Fruit fly (Drosophila melanogaster): ENCODE results near the gene JhI-21.

JhI-21 gene

DNA sequence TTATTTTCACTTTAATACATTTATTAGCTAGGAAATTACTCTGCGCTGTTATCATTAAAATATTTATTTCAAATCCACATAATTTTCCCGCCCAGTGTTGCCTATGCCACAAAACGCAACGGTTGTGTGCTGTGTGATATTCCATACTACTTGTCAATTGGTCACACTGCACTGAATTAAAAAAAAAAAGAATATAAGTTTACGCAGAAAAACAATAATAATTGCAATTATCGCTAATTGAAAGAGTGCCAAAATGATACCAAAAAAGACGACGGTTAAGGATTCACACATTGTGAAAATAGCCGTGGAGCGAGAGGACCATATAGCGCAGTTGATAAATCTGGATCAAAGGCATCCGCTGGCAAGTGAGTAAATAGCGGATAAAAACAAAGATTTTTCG, 41.9 kb upstream of the JhI-21 start, which contains the start of gene Ced-12 (continued):
- TF ChIP-seq TFAM (GFP tag; optimal IDR thresholded peaks at IDR 0.05) (no peak), Sox100B (GFP tag; optimal IDR thresholded peaks at IDR 0.05) (no peak), Dbx (GFP tag; IDR thresholded peaks at IDR 0.05) (no peak), Spps (tag; optimal IDR thresholded peaks at IDR 0.05) (no peak), CG3838 (GFP tag; optimal IDR thresholded peaks at IDR 0.05) (no peak), CG11696 (GFP tag; IDR thresholded peaks at IDR 0.05) (no peak), Sox102F (GFP tag; optimal IDR thresholded peaks at IDR 0.05) (no peak), CG17829 (tag; optimal IDR thresholded peaks at IDR 0.05) (no peak), dan (GFP tag; IDR thresholded peaks at IDR 0.05) (no peak), CG8944 (GFP tag; optimal IDR thresholded peaks at IDR 0.05) (no peak), Ets97D (GFP tag; optimal IDR thresholded peaks at IDR 0.05) (peak; percentile 37), sqz (GFP tag; optimal IDR thresholded peaks at IDR 0.05) (peak; percentile 85), CG12104 (GFP tag; optimal IDR thresholded peaks at IDR 0.05) (no peak), CG14710 (tag; optimal IDR thresholded peaks at IDR 0.05) (peak; percentile 98), Max (GFP tag; optimal IDR thresholded peaks at IDR 0.05) (no peak), HLH4C (GFP tag; IDR thresholded peaks at IDR 0.05; ENCODE audit: partially characterized antibody) (no peak), pzg (GFP tag; optimal IDR thresholded peaks at IDR 0.05) (peak; percentile 64), CG1233 (GFP tag; optimal IDR thresholded peaks at IDR 0.05) (no peak), CG12744 (GFP tag; optimal IDR thresholded peaks at IDR 0.05) (no peak), ro (GFP tag; IDR thresholded peaks at IDR 0.05) (no peak), CG42726 (GFP tag; IDR thresholded peaks at IDR 0.05; ENCODE audit: partially characterized antibody) (no peak), Camta (GFP tag; optimal IDR thresholded peaks at IDR 0.05) (no peak), CG17612 (GFP tag; IDR thresholded peaks at IDR 0.05) (no peak), Dref (GFP tag; IDR thresholded peaks at IDR 0.05) (no peak), CG11695 (GFP tag; IDR thresholded peaks at IDR 0.05) (no peak), cg (GFP tag; optimal IDR thresholded peaks at IDR 0.05) (no peak), CG18011 (GFP tag; optimal IDR thresholded peaks at IDR 0.05) (no peak), CG6765 (GFP tag; optimal IDR thresholded peaks at IDR 0.05) (no peak), E2f1 (GFP tag; IDR thresholded peaks at IDR 0.05) (no peak), gcm2 (GFP tag; optimal IDR thresholded peaks at IDR 0.05) (no peak), cato (GFP tag; optimal IDR thresholded peaks at IDR 0.05; ENCODE audit: borderline replicate concordance) (no peak), abd-A (tag; optimal IDR thresholded peaks at IDR 0.05) (no peak), CG16813 (GFP tag; IDR thresholded peaks at IDR 0.05; ENCODE audit: partially characterized antibody) (no peak), nerfin-1 (tag; optimal IDR thresholded peaks at IDR 0.05) (no peak), salm (tag; optimal IDR thresholded peaks at IDR 0.05) (no peak), CG2712 (tag; optimal IDR thresholded peaks at IDR 0.05) (no peak), CG7372 (GFP tag; IDR thresholded peaks at IDR 0.05) (no peak), CG11093 (GFP tag; IDR thresholded peaks at IDR 0.05) (no peak), CG8765 (GFP tag; IDR thresholded peaks at IDR 0.05) (no peak), CG15073 (GFP tag; optimal IDR thresholded peaks at IDR 0.05) (no peak), ara (GFP tag; IDR thresholded peaks at IDR 0.05) (no peak), crol (GFP tag; IDR thresholded peaks at IDR 0.05) (no peak), D (optimal IDR thresholded peaks at IDR 0.05) (no peak), D (GFP tag; optimal IDR thresholded peaks at IDR 0.05) (no peak), sens (GFP tag) (peak; percentile 37), CG10654 (GFP tag; optimal IDR thresholded peaks at IDR 0.05) (no peak), ham (GFP tag; IDR thresholded peaks at IDR 0.05) (no peak), CG4707 (GFP tag; optimal IDR thresholded peaks at IDR 0.05) (no peak), E2f2 (GFP tag; IDR thresholded peaks at IDR 0.05) (peak; percentile 96), Pdp1 (GFP tag; optimal IDR thresholded peaks at IDR 0.05) (peak in 1 of 2 experiments; percentile 13), Ada2b (GFP tag; IDR thresholded peaks at IDR 0.05) (no peak), CG8924 (tag; optimal IDR thresholded peaks at IDR 0.05) (no peak), shn (GFP tag; optimal IDR thresholded peaks at IDR 0.05) (no peak)
